Fruit fly (Drosophila melanogaster) whole organism, embryonic: ENCODE measurements around the gene CG11095.

Experiments used
- Antp ChIP-seq: fragments of 200-800 bp; sonication (Bioruptor generic); optimal IDR thresholded peaks from 3 replicates; lab custom pipeline; 2016; ENCODE audit warnings: missing biosample characterization, missing genetic modification characterization
- BtbVII ChIP-seq: fragments of 200-800 bp; sonication (Bioruptor generic); optimal IDR thresholded peaks from 3 replicates; lab custom pipeline; 2017; ENCODE audit warnings: missing biosample characterization, mild to moderate bottlenecking, missing genetic modification characterization
- CG15011 ChIP-seq: fragments of 200-800 bp; sonication (Bioruptor generic); optimal IDR thresholded peaks from 3 replicates; lab custom pipeline; 2018; ENCODE audit warnings: missing biosample characterization, mild to moderate bottlenecking, missing genetic modification characterization
- CG1602 ChIP-seq: fragments of 200-800 bp; sonication (Bioruptor generic); optimal IDR thresholded peaks from 3 replicates; lab custom pipeline; 2016; ENCODE audit warnings: missing biosample characterization, missing genetic modification characterization
- CG17328 ChIP-seq: fragments of 200-800 bp; sonication (Bioruptor generic); IDR thresholded peaks from 2 replicates; pipeline ENCODE4 v1.3.6; 2022; ENCODE audit warnings: missing biosample characterization, missing genetic modification characterization
- CG17385 ChIP-seq: fragments of 200-800 bp; sonication (Bioruptor generic); optimal IDR thresholded peaks from 3 replicates; lab custom pipeline; 2018; ENCODE audit warnings: missing biosample characterization, mild to moderate bottlenecking, missing genetic modification characterization
- CG18262 ChIP-seq: fragments of 200-800 bp; optimal IDR thresholded peaks from 3 replicates; lab custom pipeline; 2019; ENCODE audit warnings: missing biosample characterization, mild to moderate bottlenecking, missing genetic modification characterization, moderate library complexity
- CG2678 ChIP-seq: fragments of 200-800 bp; sonication (Bioruptor generic); optimal IDR thresholded peaks from 3 replicates; lab custom pipeline; 2019; ENCODE audit warnings: missing biosample characterization, mild to moderate bottlenecking, missing genetic modification characterization, moderate library complexity
- CG3065 ChIP-seq: fragments of 200-800 bp; sonication (Bioruptor generic); optimal IDR thresholded peaks from 2 replicates; lab custom pipeline; 2016; ENCODE audit warnings: missing biosample characterization, missing genetic modification characterization
- CG32767 ChIP-seq: fragments of 200-800 bp; sonication (Bioruptor generic); IDR thresholded peaks from 2 replicates; pipeline ENCODE4 v1.3.6; 2022; ENCODE audit warnings: missing biosample characterization, missing genetic modification characterization
- CG34224 ChIP-seq: fragments of 200-800 bp; sonication (Bioruptor generic); IDR thresholded peaks from 3 replicates; pipeline ENCODE4 v1.3.6; 2022; ENCODE audit warnings: missing biosample characterization, missing genetic modification characterization; ENCODE audit not compliant: partially characterized antibody
- CG34376 ChIP-seq: fragments of 200-800 bp; sonication (Bioruptor generic); optimal IDR thresholded peaks from 2 replicates; lab custom pipeline; 2018; ENCODE audit warnings: missing biosample characterization, mild to moderate bottlenecking, missing genetic modification characterization
- CG43689 ChIP-seq: fragments of 200-800 bp; sonication (Bioruptor generic); IDR thresholded peaks from 2 replicates; pipeline ENCODE4 v1.3.6; 2022; ENCODE audit warnings: missing biosample characterization, missing genetic modification characterization
- CG6254 ChIP-seq: fragments of 200-800 bp; sonication (Bioruptor generic); optimal IDR thresholded peaks from 3 replicates; lab custom pipeline; 2017; ENCODE audit warnings: mild to moderate bottlenecking, missing biosample characterization, missing genetic modification reagents, missing genetic modification characterization
- CG7839 ChIP-seq: fragments of 200-800 bp; sonication (Bioruptor generic); optimal IDR thresholded peaks from 3 replicates; lab custom pipeline; 2018; ENCODE audit warnings: missing biosample characterization, mild to moderate bottlenecking, missing genetic modification characterization, moderate library complexity
- CG7963 ChIP-seq: fragments of 200-800 bp; sonication (Bioruptor generic); IDR thresholded peaks from 3 replicates; pipeline ENCODE4 v1.3.6; 2022; ENCODE audit warnings: missing biosample characterization, missing genetic modification characterization; ENCODE audit not compliant: partially characterized antibody
- CG9876 ChIP-seq: fragments of 200-800 bp; sonication (Bioruptor generic); optimal IDR thresholded peaks from 2 replicates; lab custom pipeline; 2016; ENCODE audit warnings: missing biosample characterization, missing genetic modification characterization
- Dbx ChIP-seq: fragments of 200-800 bp; sonication (Bioruptor generic); IDR thresholded peaks from 3 replicates; pipeline ENCODE4 v1.3.6; 2022; ENCODE audit warnings: missing biosample characterization, missing genetic modification characterization
- Doc3 ChIP-seq: fragments of 200-800 bp; sonication (Bioruptor generic); IDR thresholded peaks from 3 replicates; pipeline ENCODE4 v1.3.6; 2022; ENCODE audit warnings: missing biosample characterization, missing genetic modification characterization; ENCODE audit not compliant: partially characterized antibody
- ERR ChIP-seq: fragments of 200-800 bp; sonication (Bioruptor generic); optimal IDR thresholded peaks from 2 replicates; lab custom pipeline; 2016; ENCODE audit warnings: missing biosample characterization, missing genetic modification characterization
- Elba2 ChIP-seq: fragments of 200-800 bp; sonication (Bioruptor generic); optimal IDR thresholded peaks from 3 replicates; lab custom pipeline; 2016; ENCODE audit warnings: missing biosample characterization, missing genetic modification characterization
- Ets97D ChIP-seq: fragments of 200-800 bp; sonication (Bioruptor generic); optimal IDR thresholded peaks from 3 replicates; lab custom pipeline; 2016; ENCODE audit warnings: missing biosample characterization, missing genetic modification characterization
- Jarid2 ChIP-seq: fragments of 200-800 bp; sonication (Bioruptor generic); optimal IDR thresholded peaks from 3 replicates; lab custom pipeline; 2017; ENCODE audit warnings: mild to moderate bottlenecking, missing biosample characterization, missing genetic modification reagents, missing genetic modification characterization
- NfI ChIP-seq: fragments of 200-800 bp; sonication (Bioruptor generic); optimal IDR thresholded peaks from 3 replicates; lab custom pipeline; 2018; ENCODE audit warnings: missing biosample characterization, mild to moderate bottlenecking, missing genetic modification characterization, moderate library complexity
- Ptx1 ChIP-seq: fragments of 200-800 bp; sonication (Bioruptor generic); IDR thresholded peaks from 2 replicates; pipeline ENCODE4 v1.3.6; 2022; ENCODE audit warnings: missing biosample characterization, missing genetic modification characterization
- Side ChIP-seq: fragments of 200-800 bp; sonication (Bioruptor generic); optimal IDR thresholded peaks from 2 replicates; lab custom pipeline; 2016; ENCODE audit warnings: missing biosample characterization, missing genetic modification characterization
- Sin3A ChIP-seq: fragments of >200 bp; optimal IDR thresholded peaks from 2 replicates; lab custom pipeline; 2018
- Xrp1 ChIP-seq: fragments of 200-800 bp; sonication (Bioruptor generic); IDR thresholded peaks from 2 replicates; pipeline ENCODE4 v1.3.6; 2022; ENCODE audit warnings: missing biosample characterization, missing genetic modification characterization
- amos ChIP-seq: fragments of 200-800 bp; sonication (Bioruptor generic); IDR thresholded peaks from 2 replicates; pipeline ENCODE4 v1.3.6; 2022; ENCODE audit warnings: missing biosample characterization, missing genetic modification characterization; ENCODE audit not compliant: partially characterized antibody
- ap ChIP-seq: fragments of 200-800 bp; sonication (Bioruptor generic); IDR thresholded peaks from 2 replicates; pipeline ENCODE4 v1.3.6; 2022; ENCODE audit warnings: missing biosample characterization, missing genetic modification characterization
- bab2 ChIP-seq: fragments of 200-800 bp; sonication (Bioruptor generic); optimal IDR thresholded peaks from 2 replicates; lab custom pipeline; 2016; ENCODE audit warnings: missing biosample characterization, missing genetic modification characterization
- bcd ChIP-seq: fragments of 200-800 bp; sonication (Bioruptor generic); optimal IDR thresholded peaks from 2 replicates; lab custom pipeline; 2017; ENCODE audit warnings: missing biosample characterization, mild to moderate bottlenecking, missing genetic modification characterization
- dan ChIP-seq: fragments of 200-800 bp; sonication (Bioruptor generic); IDR thresholded peaks from 2 replicates; pipeline ENCODE4 v1.3.6; 2022; ENCODE audit warnings: missing biosample characterization, missing genetic modification characterization
- dm ChIP-seq: fragments of 200-800 bp; sonication (Bioruptor generic); optimal IDR thresholded peaks from 3 replicates; lab custom pipeline; 2016; ENCODE audit warnings: missing biosample characterization, missing genetic modification characterization
- gem ChIP-seq: fragments of 200-800 bp; sonication (Bioruptor generic); optimal IDR thresholded peaks from 2 replicates; lab custom pipeline; 2019; ENCODE audit warnings: missing biosample characterization, mild to moderate bottlenecking, missing genetic modification characterization, moderate library complexity
- hbn ChIP-seq: fragments of 200-800 bp; sonication (Bioruptor generic); IDR thresholded peaks from 2 replicates; pipeline ENCODE4 v1.3.6; 2022; ENCODE audit warnings: missing biosample characterization, missing genetic modification characterization; ENCODE audit not compliant: partially characterized antibody
- nerfin-2 ChIP-seq: fragments of 200-800 bp; sonication (Bioruptor generic); IDR thresholded peaks from 2 replicates; pipeline ENCODE4 v1.3.6; 2022; ENCODE audit warnings: missing biosample characterization, missing genetic modification characterization; ENCODE audit not compliant: partially characterized antibody
- pho ChIP-seq: fragments of 200-800 bp; sonication (Bioruptor generic); optimal IDR thresholded peaks from 2 replicates; lab custom pipeline; 2016; ENCODE audit warnings: missing biosample characterization, missing genetic modification characterization
- pzg ChIP-seq: fragments of 200-800 bp; sonication (Bioruptor generic); optimal IDR thresholded peaks from 3 replicates; lab custom pipeline; 2018; ENCODE audit warnings: missing biosample characterization, mild to moderate bottlenecking, missing genetic modification characterization, moderate library complexity
- sd ChIP-seq: fragments of 200-800 bp; sonication (Bioruptor generic); optimal IDR thresholded peaks from 3 replicates; lab custom pipeline; 2018; ENCODE audit warnings: missing biosample characterization, mild to moderate bottlenecking, missing genetic modification characterization, moderate library complexity
- sisA ChIP-seq: fragments of 200-800 bp; sonication (Bioruptor generic); IDR thresholded peaks from 2 replicates; pipeline ENCODE4 v1.3.6; 2022; ENCODE audit warnings: missing biosample characterization, missing genetic modification characterization
- stwl ChIP-seq: fragments of 200-800 bp; sonication (Bioruptor generic); optimal IDR thresholded peaks from 3 replicates; lab custom pipeline; 2018; ENCODE audit warnings: missing biosample characterization, mild to moderate bottlenecking, missing genetic modification characterization, moderate library complexity
- tin ChIP-seq: fragments of 200-800 bp; sonication (Bioruptor generic); optimal IDR thresholded peaks from 3 replicates; lab custom pipeline; 2016; ENCODE audit warnings: missing biosample characterization, missing genetic modification characterization
- vvl ChIP-seq: fragments of 200-800 bp; sonication (Bioruptor generic); IDR thresholded peaks from 2 replicates; pipeline ENCODE4 v1.3.6; 2022; ENCODE audit warnings: missing biosample characterization, missing genetic modification characterization

Gene CG11095

DNA sequence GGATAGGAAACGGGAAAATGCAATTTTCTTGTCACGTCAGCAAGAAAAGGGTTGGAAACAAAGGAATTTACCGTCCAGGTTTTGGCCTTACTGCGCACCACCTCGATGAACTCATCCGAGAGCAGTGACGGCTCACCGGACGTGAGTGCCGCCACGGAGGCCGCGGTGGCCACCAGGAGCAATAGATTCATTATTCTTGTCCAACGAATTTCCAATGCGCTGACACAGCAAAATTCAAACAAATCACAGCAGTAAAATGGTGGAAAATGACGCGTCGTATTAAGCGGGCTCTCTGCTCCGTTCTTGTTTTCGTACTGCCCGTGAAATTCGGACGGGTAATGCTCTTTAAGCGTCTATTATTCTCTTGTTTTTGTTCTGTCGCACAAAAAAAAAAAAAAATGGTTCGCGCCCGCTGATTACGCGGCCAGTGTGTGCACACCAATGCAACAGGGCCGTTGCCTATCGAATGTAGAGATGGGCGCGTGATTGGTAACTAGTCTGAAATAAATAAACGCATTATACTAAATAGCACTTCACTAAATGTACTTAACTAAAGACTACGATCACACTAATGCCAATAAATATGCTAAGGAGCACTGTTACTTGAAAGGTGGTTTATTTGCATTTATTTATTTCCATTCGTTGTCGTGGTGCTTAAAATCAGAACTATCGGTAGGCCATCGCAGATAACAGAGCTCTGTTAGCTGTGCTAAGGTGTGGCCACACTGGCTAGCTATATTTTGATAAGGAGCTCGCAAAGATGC lies 29.6 kb upstream of the CG11095 start, which contains the start of the genes CtsB and amrt (continued):
- TF ChIP-seq tin (GFP tag; lab: Kevin White, UChicago) (peak; percentile 18), Antp (GFP tag; lab: Kevin White, UChicago) (peak; percentile 45), Sin3A (lab: Kevin White, UChicago) (peak; percentile 98), Jarid2 (GFP tag; lab: Kevin White, UChicago) (peak; percentile 37), dm (peak; percentile 44), CG3065 (GFP tag; lab: Kevin White, UChicago) (no peak), Dbx (0 out of 3 replicates have a peak, but pooled peaks have one; percentile 48), CG17385 (GFP tag; lab: Kevin White, UChicago) (peak; percentile 21), Doc3 (GFP tag; lab: Robert Waterston, UW) (peak; percentile 56; the same call in 1 of the 3 replicates), CG15011 (GFP tag; lab: Kevin White, UChicago) (no peak), Ets97D (GFP tag; lab: Kevin White, UChicago) (peak; percentile 56), Xrp1 (GFP tag; lab: Robert Waterston, UW) (peak; percentile 9; the same call in 1 of the 2 replicates), gem (tag; lab: Kevin White, UChicago) (peak; percentile 47), ap (GFP tag; lab: Robert Waterston, UW) (no peak), bcd (GFP tag; lab: Kevin White, UChicago) (peak; percentile 35), NfI (GFP tag; lab: Kevin White, UChicago) (peak; percentile 44), CG43689 (GFP tag; lab: Robert Waterston, UW) (no peak), sd (no peak), pho (GFP tag; lab: Kevin White, UChicago) (peak; percentile 58), dan (GFP tag; lab: Robert Waterston, UW) (no peak), hbn (peak; percentile 60), nerfin-2 (GFP tag; lab: Robert Waterston, UW) (peak; percentile 58; the same call in 1 of the 2 replicates), CG7839 (tag; lab: Kevin White, UChicago) (peak; percentile 42), pzg (GFP tag; lab: Kevin White, UChicago) (peak; percentile 68), CG17328 (GFP tag; lab: Robert Waterston, UW) (no peak), Side (GFP tag; lab: Kevin White, UChicago) (peak; percentile 51), CG18262 (tag; lab: Kevin White, UChicago) (peak; percentile 29), ERR (peak; percentile 50), CG9876 (GFP tag; lab: Kevin White, UChicago) (peak; percentile 20), CG1602 (GFP tag; lab: Kevin White, UChicago) (peak; percentile 34), Elba2 (GFP tag; lab: Kevin White, UChicago) (no peak), CG6254 (GFP tag; lab: Kevin White, UChicago) (no peak), CG2678 (peak; percentile 60), CG7963 (GFP tag; lab: Robert Waterston, UW) (peak; percentile 55; the same call in 1 of the 3 replicates), bab2 (peak; percentile 52), stwl (tag; lab: Kevin White, UChicago) (peak; percentile 44), BtbVII (no peak), amos (GFP tag; lab: Robert Waterston, UW) (peak; percentile 76), vvl (0 out of 2 replicates have a peak, but pooled peaks have one; percentile 5), CG34224 (GFP tag; lab: Robert Waterston, UW) (peak; percentile 67; the same call in 2 of the 3 replicates), CG32767 (no peak), CG34376 (GFP tag; lab: Kevin White, UChicago) (peak; percentile 51), sisA (GFP tag; lab: Robert Waterston, UW) (0 out of 2 replicates have a peak, but pooled peaks have one; percentile 5), Ptx1 (GFP tag; lab: Robert Waterston, UW) (0 out of 2 replicates have a peak, but pooled peaks have one; percentile 51)
